Worm (Caenorhabditis elegans) whole organism, mixed stage, embryonic: ENCODE results near the gene ZC178.2.
A peak's percentile ranks its signal among the peaks of the same experiment; 100 is the strongest.

ENCODE experiments used
- M03D4.4 ChIP-seq: sonication (generic microtip); optimal IDR thresholded peaks from 2 replicates; lab custom pipeline; 2017; ENCODE audit warnings: mild to moderate bottlenecking, missing genetic modification characterization, missing compliant biosample characterization
- bed-3 ChIP-seq: fragments of 200-800 bp; sonication (Bioruptor generic); optimal IDR thresholded peaks from 3 replicates; lab custom pipeline; 2018; ENCODE audit warnings: mild to moderate bottlenecking, missing genetic modification characterization, moderate library complexity, missing compliant biosample characterization
- blmp-1 ChIP-seq: fragments of 150-350 bp; optimal IDR thresholded peaks from 2 replicates; lab custom pipeline; 2014; ENCODE audit warnings: missing biosample characterization, missing genetic modification characterization
- ceh-39 ChIP-seq: fragments of 150-350 bp; optimal IDR thresholded peaks from 2 replicates; lab custom pipeline; 2014; ENCODE audit warnings: missing biosample characterization, missing genetic modification characterization
- ceh-83 ChIP-seq: fragments of 200-800 bp; sonication (Bioruptor generic); optimal IDR thresholded peaks from 2 replicates; lab custom pipeline; 2018; ENCODE audit warnings: mild to moderate bottlenecking, missing genetic modification characterization, missing compliant biosample characterization
- ces-1 ChIP-seq: fragments of 150-350 bp; optimal IDR thresholded peaks from 2 replicates; lab custom pipeline; 2014; ENCODE audit warnings: missing biosample characterization, missing genetic modification reagents, missing genetic modification characterization
- cnd-1 ChIP-seq: fragments of 200-800 bp; sonication (Bioruptor generic); optimal IDR thresholded peaks from 2 replicates; lab custom pipeline; 2018; ENCODE audit warnings: mild to moderate bottlenecking, missing genetic modification characterization, missing compliant biosample characterization
- drap-1 ChIP-seq: fragments of 200-800 bp; sonication (Bioruptor generic); optimal IDR thresholded peaks from 3 replicates; lab custom pipeline; 2018; ENCODE audit warnings: mild to moderate bottlenecking, missing genetic modification characterization, missing compliant biosample characterization
- elt-1 ChIP-seq: sonication (generic microtip); optimal IDR thresholded peaks from 2 replicates; lab custom pipeline; 2017; ENCODE audit warnings: missing genetic modification characterization, mild to moderate bottlenecking, missing compliant biosample characterization, antibody characterized with exemption, moderate library complexity, borderline replicate concordance; ENCODE audit not compliant: insufficient read depth
- elt-3 ChIP-seq: fragments of 150-350 bp; optimal IDR thresholded peaks from 2 replicates; lab custom pipeline; 2014; ENCODE audit warnings: missing biosample characterization, missing genetic modification characterization
- flh-1 ChIP-seq: fragments of 200-800 bp; sonication (Bioruptor generic); optimal IDR thresholded peaks from 2 replicates; lab custom pipeline; 2018; ENCODE audit warnings: mild to moderate bottlenecking, missing genetic modification characterization, moderate library complexity, missing compliant biosample characterization
- ham-2 ChIP-seq: fragments of 200-800 bp; sonication (Bioruptor generic); optimal IDR thresholded peaks from 2 replicates; lab custom pipeline; 2018; ENCODE audit warnings: mild to moderate bottlenecking, missing genetic modification characterization, missing compliant biosample characterization
- hlh-1 ChIP-seq: fragments of 150-350 bp; optimal IDR thresholded peaks from 2 replicates; lab custom pipeline; 2014; ENCODE audit warnings: missing biosample characterization, missing genetic modification reagents, missing genetic modification characterization
- lin-13 ChIP-seq: fragments of 150-350 bp; optimal IDR thresholded peaks from 2 replicates; lab custom pipeline; 2014; ENCODE audit warnings: missing biosample characterization, missing genetic modification characterization
- lsy-2 ChIP-seq: fragments of 150-350 bp; optimal IDR thresholded peaks from 2 replicates; lab custom pipeline; 2014; ENCODE audit warnings: missing biosample characterization, missing genetic modification characterization
- mab-5 ChIP-seq: fragments of 150-350 bp; optimal IDR thresholded peaks from 2 replicates; lab custom pipeline; 2014; ENCODE audit warnings: missing biosample characterization, missing genetic modification characterization
- mep-1 ChIP-seq: fragments of 150-350 bp; optimal IDR thresholded peaks from 2 replicates; lab custom pipeline; 2017; ENCODE audit warnings: missing biosample characterization, missing genetic modification reagents, missing genetic modification characterization, inconsistent platforms
- mls-2 ChIP-seq: sonication (generic microtip); optimal IDR thresholded peaks from 2 replicates; lab custom pipeline; 2016; ENCODE audit warnings: mild to moderate bottlenecking, missing genetic modification characterization, moderate library complexity, missing compliant biosample characterization
- nhr-12 ChIP-seq: fragments of 150-350 bp; optimal IDR thresholded peaks from 2 replicates; lab custom pipeline; 2014; ENCODE audit warnings: missing biosample characterization, missing genetic modification characterization
- nhr-2 ChIP-seq: fragments of 150-350 bp; optimal IDR thresholded peaks from 2 replicates; lab custom pipeline; 2014; ENCODE audit warnings: missing biosample characterization, missing genetic modification characterization
- nhr-28 ChIP-seq: fragments of 150-350 bp; optimal IDR thresholded peaks from 2 replicates; lab custom pipeline; 2014; ENCODE audit warnings: missing biosample characterization, missing genetic modification characterization
- nhr-76 ChIP-seq: sonication (generic microtip); optimal IDR thresholded peaks from 2 replicates; lab custom pipeline; 2017; ENCODE audit warnings: missing biosample characterization, missing genetic modification characterization
- pha-4 ChIP-seq: fragments of 150-350 bp; optimal IDR thresholded peaks from 2 replicates; lab custom pipeline; 2018; ENCODE audit warnings: missing biosample characterization, missing genetic modification reagents, missing genetic modification characterization
- tbx-8 ChIP-seq: fragments of 200-800 bp; sonication (Bioruptor generic); optimal IDR thresholded peaks from 2 replicates; lab custom pipeline; 2018; ENCODE audit warnings: mild to moderate bottlenecking, missing genetic modification characterization, moderate library complexity, missing compliant biosample characterization
- unc-120 ChIP-seq: sonication (generic microtip); optimal IDR thresholded peaks from 2 replicates; lab custom pipeline; 2017; ENCODE audit warnings: missing genetic modification characterization, missing compliant biosample characterization; ENCODE audit not compliant: poor library complexity, severe bottlenecking
- unc-39 ChIP-seq: fragments of 150-350 bp; optimal IDR thresholded peaks from 2 replicates; lab custom pipeline; 2014; ENCODE audit warnings: missing biosample characterization, missing genetic modification characterization
- unc-62 ChIP-seq: fragments of 150-350 bp; optimal IDR thresholded peaks from 2 replicates; lab custom pipeline; 2014; ENCODE audit warnings: missing biosample characterization, missing genetic modification reagents, missing genetic modification characterization
- zip-8 ChIP-seq: fragments of 150-350 bp; optimal IDR thresholded peaks from 2 replicates; lab custom pipeline; 2014; ENCODE audit warnings: missing biosample characterization, missing genetic modification characterization
- ztf-11 ChIP-seq: fragments of 150-350 bp; optimal IDR thresholded peaks from 2 replicates; lab custom pipeline; 2014; ENCODE audit warnings: missing biosample characterization, missing genetic modification characterization

ZC178.2 gene

DNA sequence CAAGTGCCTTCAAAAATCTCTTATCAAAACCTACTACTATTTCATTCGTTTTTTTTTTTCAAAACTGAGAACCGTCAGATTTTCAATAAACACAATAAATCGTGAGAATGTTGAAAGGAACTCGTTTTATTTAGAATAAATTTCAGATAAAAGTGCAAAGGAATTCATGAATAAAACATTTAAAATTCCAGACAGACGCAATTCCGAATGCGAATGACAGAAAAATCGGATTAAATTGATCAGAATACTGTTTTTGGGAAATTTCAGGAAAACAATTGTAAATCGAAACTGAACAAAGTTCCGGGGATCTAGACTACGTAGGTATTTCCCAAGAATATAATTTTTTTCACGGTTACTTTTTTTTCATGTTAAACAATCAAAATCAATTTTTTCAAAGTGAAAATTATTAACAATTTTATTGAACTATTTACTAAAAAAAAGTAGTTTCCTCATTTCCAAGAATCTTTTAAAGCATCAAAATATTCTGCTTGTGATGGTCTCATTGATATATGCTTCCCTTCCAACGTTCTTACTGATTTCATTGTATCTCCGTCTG lies 40.2 kb downstream of the ZC178.2 start:
- TF ChIP-seq ztf-11: no peak
- no peak for TF ChIP-seq elt-1 (tag; lab: Kevin White, UChicago)
- no peak for TF ChIP-seq blmp-1 (tag; lab: Kevin White, UChicago)
- no peak for TF ChIP-seq pha-4 (tag; lab: Kevin White, UChicago)
- no peak for TF ChIP-seq ceh-83 (GFP tag; lab: Kevin White, UChicago)
- no peak for TF ChIP-seq cnd-1 (tag; lab: Kevin White, UChicago)
- no peak for TF ChIP-seq hlh-1 (tag; lab: Kevin White, UChicago)
- TF ChIP-seq mab-5 (tag; lab: Kevin White, UChicago): no peak
- TF ChIP-seq M03D4.4 (tag; lab: Kevin White, UChicago): no peak
- TF ChIP-seq lin-13 (tag; lab: Kevin White, UChicago): no peak
- no peak for TF ChIP-seq lsy-2 (tag; lab: Kevin White, UChicago)
- TF ChIP-seq ham-2: no peak
- no peak for TF ChIP-seq unc-39 (tag; lab: Kevin White, UChicago)
- TF ChIP-seq elt-3 (tag; lab: Kevin White, UChicago): no peak
- TF ChIP-seq zip-8 (tag; lab: Kevin White, UChicago): no peak
- TF ChIP-seq mep-1: no peak
- no peak for TF ChIP-seq nhr-2 (tag; lab: Kevin White, UChicago)
- TF ChIP-seq flh-1 (GFP tag; lab: Kevin White, UChicago): no peak
- TF ChIP-seq ces-1 (GFP tag; lab: Kevin White, UChicago): no peak

- TF ChIP-seq tbx-8 (GFP tag; lab: Kevin White, UChicago) (no peak), zip-8 (tag; lab: Kevin White, UChicago) (no peak)
- TF ChIP-seq, all 35 proteins: peak for 0
Measured at ce11 chrV:8670759-8671158, 41.1 kb downstream of the ZC178.2 start.

DNA sequence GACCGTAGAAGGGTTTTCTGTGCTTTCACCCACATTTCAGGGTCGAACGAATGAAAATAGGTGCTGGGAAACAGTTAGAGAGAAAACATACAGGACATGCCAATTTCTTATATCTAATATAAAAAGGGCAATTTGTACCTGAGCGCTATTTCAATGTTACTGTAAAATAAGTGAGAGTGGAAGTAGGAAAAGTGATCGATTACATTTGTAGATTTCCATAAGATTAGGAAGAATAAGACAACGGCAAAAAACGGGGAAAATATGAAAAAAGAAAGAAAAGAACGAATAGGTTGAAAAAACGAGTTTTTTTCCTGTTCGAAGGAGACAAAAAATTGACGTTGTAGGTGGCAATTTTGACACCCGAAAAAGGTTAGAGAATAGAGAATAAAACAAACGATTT lies 43.6 kb downstream of the ZC178.2 start:
- TF ChIP-seq nhr-28 (tag; lab: Kevin White, UChicago) (no peak), blmp-1 (tag; lab: Kevin White, UChicago) (peak; percentile 50)

ce11 chrV:8667230-8668021 lies 44.4 kb downstream of the ZC178.2 start:
- TF ChIP-seq nhr-76 (tag; lab: Kevin White, UChicago) (no peak), nhr-28 (tag; lab: Kevin White, UChicago) (no peak), ceh-39 (tag; lab: Kevin White, UChicago) (no peak), unc-62 (GFP tag; lab: Kevin White, UChicago) (peak; percentile 22), unc-120 (peak; percentile 76), hlh-1 (tag; lab: Kevin White, UChicago) (peak; percentile 89)

- TF ChIP-seq unc-39 (tag; lab: Kevin White, UChicago): no peak
- TF ChIP-seq ceh-39 (tag; lab: Kevin White, UChicago): no peak
- no peak for TF ChIP-seq nhr-12 (tag; lab: Kevin White, UChicago)
- no peak for TF ChIP-seq mep-1
- TF ChIP-seq blmp-1 (tag; lab: Kevin White, UChicago): no peak
- TF ChIP-seq unc-62 (GFP tag; lab: Kevin White, UChicago): no peak
- no peak for TF ChIP-seq bed-3 (GFP tag; lab: Kevin White, UChicago)
- TF ChIP-seq drap-1 (GFP tag; lab: Kevin White, UChicago): no peak
- TF ChIP-seq ztf-11: no peak
- no peak for TF ChIP-seq cnd-1 (tag; lab: Kevin White, UChicago)
- TF ChIP-seq lsy-2 (tag; lab: Kevin White, UChicago): no peak
- no peak for TF ChIP-seq mls-2 (tag; lab: Kevin White, UChicago)
Measured at ce11 chrV:8665765-8666164, 46.0 kb downstream of the ZC178.2 start, which contains the start of gene ZC190.4. ZC190.4 (plus strand) TSS chrV:8666065.
